Worm (Caenorhabditis elegans) whole organism, young adult: ENCODE results near the gene VM106R.1.

Source experiments
- B0019.2 ChIP-seq: fragments of 200-800 bp; sonication (Bioruptor generic); conservative IDR thresholded peaks from 2 replicates; pipeline ENCODE4 v1.3.6; 2022; ENCODE audit warnings: missing genetic modification reagents, missing genetic modification characterization, missing compliant biosample characterization
- B0336.3 ChIP-seq: fragments of 200-800 bp; sonication (Bioruptor generic); IDR thresholded peaks from 2 replicates; pipeline ENCODE4 v1.3.6; 2022; ENCODE audit warnings: missing genetic modification characterization, missing compliant biosample characterization
- F10E7.11 ChIP-seq: sonication (generic microtip); optimal IDR thresholded peaks from 2 replicates; lab custom pipeline; 2017; ENCODE audit warnings: mild to moderate bottlenecking, missing genetic modification characterization, moderate library complexity, missing compliant biosample characterization
- F23B12.7 ChIP-seq: sonication (generic microtip); optimal IDR thresholded peaks from 2 replicates; lab custom pipeline; 2017; ENCODE audit warnings: missing genetic modification characterization, mild to moderate bottlenecking, missing compliant biosample characterization, antibody characterized with exemption, moderate library complexity; ENCODE audit not compliant: insufficient read depth
- F33H1.4 ChIP-seq: fragments of 200-800 bp; sonication (Bioruptor generic); IDR thresholded peaks from 2 replicates; pipeline ENCODE4 v1.3.6; 2022; ENCODE audit warnings: missing genetic modification reagents, missing genetic modification characterization, missing compliant biosample characterization
- F39B2.1 ChIP-seq: fragments of 200-800 bp; sonication (Bioruptor generic); IDR thresholded peaks from 2 replicates; pipeline ENCODE4 v1.3.6; 2022; ENCODE audit warnings: missing genetic modification reagents, missing genetic modification characterization, missing compliant biosample characterization
- F57A8.1 ChIP-seq: fragments of 200-800 bp; sonication (Bioruptor generic); optimal IDR thresholded peaks from 2 replicates; lab custom pipeline; 2018; ENCODE audit warnings: mild to moderate bottlenecking, missing genetic modification characterization, moderate library complexity, missing compliant biosample characterization
- K12H6.12 ChIP-seq: fragments of 200-800 bp; sonication (Bioruptor generic); optimal IDR thresholded peaks from 2 replicates; lab custom pipeline; 2018; ENCODE audit warnings: mild to moderate bottlenecking, missing genetic modification characterization, missing compliant biosample characterization
- Y53F4B.3 ChIP-seq: fragments of 200-800 bp; sonication (Bioruptor generic); IDR thresholded peaks from 2 replicates; pipeline ENCODE4 v1.3.6; 2022; ENCODE audit warnings: missing genetic modification reagents, missing genetic modification characterization, missing compliant biosample characterization
- Y95B8A.8 ChIP-seq: fragments of 200-800 bp; sonication (Bioruptor generic); IDR thresholded peaks from 2 replicates; pipeline ENCODE4 v1.3.6; 2022; ENCODE audit warnings: missing genetic modification reagents, missing genetic modification characterization, missing compliant biosample characterization
- akir-1 ChIP-seq: fragments of 200-800 bp; sonication (Bioruptor generic); optimal IDR thresholded peaks from 2 replicates; lab custom pipeline; 2018; ENCODE audit warnings: mild to moderate bottlenecking, missing genetic modification characterization, moderate library complexity, missing compliant biosample characterization
- aptf-2 ChIP-seq: fragments of 200-800 bp; sonication (Bioruptor generic); conservative IDR thresholded peaks from 2 replicates; pipeline ENCODE4 v1.3.6; 2022; ENCODE audit warnings: missing genetic modification reagents, missing genetic modification characterization, missing compliant biosample characterization
- aptf-3 ChIP-seq: fragments of 200-800 bp; sonication (Bioruptor generic); IDR thresholded peaks from 2 replicates; pipeline ENCODE4 v1.3.6; 2022; ENCODE audit warnings: missing genetic modification characterization, missing compliant biosample characterization
- attf-3 ChIP-seq: fragments of 200-800 bp; sonication (Bioruptor generic); conservative IDR thresholded peaks from 2 replicates; pipeline ENCODE4 v1.3.6; 2022; ENCODE audit warnings: missing genetic modification reagents, missing genetic modification characterization, missing compliant biosample characterization
- bed-1 ChIP-seq: fragments of 200-800 bp; sonication (Bioruptor generic); IDR thresholded peaks from 2 replicates; pipeline ENCODE4 v1.3.6; 2022; ENCODE audit warnings: missing genetic modification reagents, missing genetic modification characterization, missing compliant biosample characterization
- bed-2 ChIP-seq: fragments of 200-800 bp; sonication (Bioruptor generic); IDR thresholded peaks from 2 replicates; pipeline ENCODE4 v1.3.6; 2022; ENCODE audit warnings: missing genetic modification reagents, missing genetic modification characterization, missing compliant biosample characterization
- cebp-1 ChIP-seq, 2 experiments: fragments of 200-800 bp in 1 of 2; sonication (Bioruptor generic) in 1 of 2; sonication (generic microtip) in 1 of 2; IDR thresholded peaks in 1 of 2; optimal IDR thresholded peaks in 1 of 2; 2 replicates each; pipeline versions ENCODE4 v1.3.6 to Lab custom; 2017 to 2022; ENCODE audit warnings: missing compliant biosample characterization in 2 of 2, missing genetic modification characterization in 2 of 2, mild to moderate bottlenecking in 1 of 2, missing genetic modification reagents in 1 of 2, moderate library complexity in 1 of 2
- ceh-27 ChIP-seq: fragments of 200-800 bp; sonication (Bioruptor generic); optimal IDR thresholded peaks from 2 replicates; lab custom pipeline; 2018; ENCODE audit warnings: mild to moderate bottlenecking, missing genetic modification characterization, moderate library complexity, missing compliant biosample characterization
- ceh-58 ChIP-seq: fragments of 200-800 bp; sonication (Bioruptor generic); IDR thresholded peaks from 2 replicates; pipeline ENCODE4 v1.3.6; 2022; ENCODE audit warnings: missing genetic modification characterization, missing compliant biosample characterization
- ceh-79 ChIP-seq: sonication (generic microtip); optimal IDR thresholded peaks from 2 replicates; lab custom pipeline; 2017; ENCODE audit warnings: mild to moderate bottlenecking, missing genetic modification characterization, missing compliant biosample characterization
- die-1 ChIP-seq: sonication (generic microtip); optimal IDR thresholded peaks from 2 replicates; lab custom pipeline; 2016; ENCODE audit warnings: missing genotype, mild to moderate bottlenecking, missing genetic modification characterization, missing compliant biosample characterization
- dox-1 ChIP-seq: fragments of 200-800 bp; sonication (Bioruptor generic); IDR thresholded peaks from 2 replicates; pipeline ENCODE4 v1.3.6; 2022; ENCODE audit warnings: missing genetic modification reagents, missing genetic modification characterization, missing compliant biosample characterization
- egl-18 ChIP-seq: fragments of 200-800 bp; sonication (Bioruptor generic); IDR thresholded peaks from 2 replicates; pipeline ENCODE4 v1.3.6; 2022; ENCODE audit warnings: missing genetic modification reagents, missing genetic modification characterization, missing compliant biosample characterization
- egrh-3 ChIP-seq: fragments of 200-800 bp; sonication (Bioruptor generic); IDR thresholded peaks from 2 replicates; pipeline ENCODE4 v1.3.6; 2022; ENCODE audit warnings: missing genetic modification reagents, missing genetic modification characterization, missing compliant biosample characterization
- ekl-4 ChIP-seq: fragments of 200-800 bp; sonication (Bioruptor generic); IDR thresholded peaks from 2 replicates; pipeline ENCODE4 v1.3.6; 2022; ENCODE audit warnings: missing genetic modification reagents, missing genetic modification characterization, missing compliant biosample characterization
- hmg-1.2 ChIP-seq: fragments of 200-800 bp; sonication (Bioruptor generic); IDR thresholded peaks from 2 replicates; pipeline ENCODE4 v1.3.6; 2022; ENCODE audit warnings: missing genetic modification reagents, missing genetic modification characterization, missing compliant biosample characterization
- hmg-20 ChIP-seq: fragments of 200-800 bp; sonication (Bioruptor generic); IDR thresholded peaks from 2 replicates; pipeline ENCODE4 v1.3.6; 2022; ENCODE audit warnings: missing genetic modification reagents, missing genetic modification characterization, missing compliant biosample characterization
- lag-1 ChIP-seq: fragments of 200-800 bp; sonication (Bioruptor generic); IDR thresholded peaks from 2 replicates; pipeline ENCODE4 v1.3.6; 2022; ENCODE audit warnings: missing genetic modification reagents, missing genetic modification characterization, missing compliant biosample characterization
- let-526 ChIP-seq: fragments of 200-800 bp; sonication (Bioruptor generic); IDR thresholded peaks from 2 replicates; pipeline ENCODE4 v1.3.6; 2022; ENCODE audit warnings: missing genetic modification reagents, missing genetic modification characterization, missing compliant biosample characterization
- lin-26 ChIP-seq: fragments of 200-800 bp; sonication (Bioruptor generic); IDR thresholded peaks from 2 replicates; pipeline ENCODE4 v1.3.6; 2022; ENCODE audit warnings: missing genetic modification reagents, missing genetic modification characterization, missing compliant biosample characterization
- lir-1 ChIP-seq: fragments of 200-800 bp; sonication (Bioruptor generic); conservative IDR thresholded peaks from 2 replicates; pipeline ENCODE4 v1.3.6; 2022; ENCODE audit warnings: missing genetic modification reagents, missing genetic modification characterization, missing compliant biosample characterization
- madf-6 ChIP-seq: fragments of 200-800 bp; sonication (Bioruptor generic); IDR thresholded peaks from 2 replicates; pipeline ENCODE4 v1.3.6; 2022; ENCODE audit warnings: missing genetic modification reagents, missing genetic modification characterization, missing compliant biosample characterization
- madf-8 ChIP-seq: fragments of 200-800 bp; sonication (Bioruptor generic); conservative IDR thresholded peaks from 2 replicates; pipeline ENCODE4 v1.3.6; 2022; ENCODE audit warnings: missing genetic modification reagents, missing genetic modification characterization, missing compliant biosample characterization
- mcd-1 ChIP-seq: fragments of 200-800 bp; sonication (Bioruptor generic); IDR thresholded peaks from 2 replicates; pipeline ENCODE4 v1.3.6; 2022; ENCODE audit warnings: missing genetic modification reagents, missing genetic modification characterization, missing compliant biosample characterization
- mes-4 ChIP-seq: sonication (generic microtip); optimal IDR thresholded peaks from 2 replicates; lab custom pipeline; 2016; ENCODE audit warnings: missing genotype, missing genetic modification characterization, missing compliant biosample characterization
- nfya-2 ChIP-seq: fragments of 200-800 bp; sonication (Bioruptor generic); IDR thresholded peaks from 2 replicates; pipeline ENCODE4 v1.3.6; 2022; ENCODE audit warnings: missing genetic modification reagents, missing genetic modification characterization, missing compliant biosample characterization
- nfyb-1 ChIP-seq: fragments of 200-800 bp; sonication (Bioruptor generic); IDR thresholded peaks from 2 replicates; pipeline ENCODE4 v1.3.6; 2022; ENCODE audit warnings: missing genetic modification reagents, missing genetic modification characterization, missing compliant biosample characterization
- nhr-120 ChIP-seq: fragments of 200-800 bp; sonication (Bioruptor generic); IDR thresholded peaks from 2 replicates; pipeline ENCODE4 v1.3.6; 2022; ENCODE audit warnings: missing genetic modification characterization, missing compliant biosample characterization
- nhr-179 ChIP-seq: sonication (generic microtip); optimal IDR thresholded peaks from 2 replicates; lab custom pipeline; 2016; ENCODE audit warnings: mild to moderate bottlenecking, missing genetic modification characterization, missing compliant biosample characterization
- nhr-80 ChIP-seq: sonication (generic microtip); optimal IDR thresholded peaks from 2 replicates; lab custom pipeline; 2016; ENCODE audit warnings: missing genetic modification characterization, missing compliant biosample characterization
- pbrm-1 ChIP-seq: fragments of 200-800 bp; sonication (Bioruptor generic); IDR thresholded peaks from 2 replicates; pipeline ENCODE4 v1.3.6; 2022; ENCODE audit warnings: missing genetic modification reagents, missing genetic modification characterization, missing compliant biosample characterization
- rec-8 ChIP-seq, 2 experiments: sonication (generic microtip); optimal IDR thresholded peaks; 2 replicates each; lab custom pipeline; 2016; ENCODE audit warnings: mild to moderate bottlenecking in 2 of 2, missing genetic modification characterization in 2 of 2, missing genetic modification reagents in 2 of 2, missing genotype in 2 of 2, missing biosample characterization in 1 of 2, missing compliant biosample characterization in 1 of 2, moderate library complexity in 1 of 2
- repo-1 ChIP-seq: sonication (generic microtip); optimal IDR thresholded peaks from 2 replicates; lab custom pipeline; 2017; ENCODE audit warnings: mild to moderate bottlenecking, missing genetic modification characterization, missing compliant biosample characterization
- snpc-1.3 ChIP-seq: sonication (generic microtip); optimal IDR thresholded peaks from 2 replicates; lab custom pipeline; 2017; ENCODE audit warnings: missing genetic modification characterization, mild to moderate bottlenecking, missing compliant biosample characterization, antibody characterized with exemption, moderate library complexity, missing genotype, missing genetic modification reagents; ENCODE audit not compliant: insufficient read depth
- ztf-25 ChIP-seq: fragments of 200-800 bp; sonication (Bioruptor generic); IDR thresholded peaks from 2 replicates; pipeline ENCODE4 v1.3.6; 2022; ENCODE audit warnings: missing genetic modification reagents, missing genetic modification characterization, missing compliant biosample characterization
- ztf-3 ChIP-seq: fragments of 200-800 bp; sonication (Bioruptor generic); optimal IDR thresholded peaks from 2 replicates; lab custom pipeline; 2018; ENCODE audit warnings: mild to moderate bottlenecking, missing genetic modification characterization, missing compliant biosample characterization

VM106R.1 gene

ce11 chrII:10829081-10829480, at the start of gene VM106R.1:
TSS of gene VM106R.1 (minus strand) at chrII:10829181.
- TF ChIP-seq attf-3 (GFP tag; lab: Robert Waterston, UW) (no peak), ekl-4 (no peak), hmg-1.2 (GFP tag; lab: Robert Waterston, UW) (no peak), cebp-1 (GFP tag; IDR thresholded peaks at IDR 0.05; lab: Robert Waterston, UW) (no peak), cebp-1 (tag; optimal IDR thresholded peaks at IDR 0.05; lab: Kevin White, UChicago) (no peak), egl-18 (GFP tag; lab: Robert Waterston, UW) (no peak), snpc-1.3 (tag; lab: Kevin White, UChicago) (no peak), bed-1 (GFP tag; lab: Robert Waterston, UW) (no peak), F57A8.1 (no peak), dox-1 (GFP tag; lab: Robert Waterston, UW) (no peak), Y53F4B.3 (GFP tag; lab: Robert Waterston, UW) (no peak)
- TF ChIP-seq, all 124 proteins: peak for 0

- TF ChIP-seq lir-1 (GFP tag; lab: Robert Waterston, UW) (no peak), nhr-179 (tag; lab: Kevin White, UChicago) (no peak), ceh-58 (no peak), die-1 (no peak), attf-3 (GFP tag; lab: Robert Waterston, UW) (no peak), pbrm-1 (no peak), ceh-27 (GFP tag; lab: Kevin White, UChicago) (no peak), madf-6 (GFP tag; lab: Robert Waterston, UW) (no peak), aptf-3 (GFP tag; lab: Robert Waterston, UW) (no peak), ekl-4 (no peak), nfya-2 (GFP tag; lab: Robert Waterston, UW) (no peak), repo-1 (tag; lab: Kevin White, UChicago) (no peak)
These were observed 44.6 kb upstream of the VM106R.1 start, which contains the start of gene orc-2 for ce11 chrII:10873631-10874030. TSS of gene orc-2 (plus strand) at chrII:10873931.

- TF ChIP-seq F23B12.7 = peak; percentile 6
- TF ChIP-seq madf-8 (GFP tag; lab: Robert Waterston, UW) = peak; percentile 39; the same call in 1 of the 2 replicates
- TF ChIP-seq F33H1.4 (GFP tag; lab: Robert Waterston, UW) = peak; percentile 93
- peak; percentile 84 for TF ChIP-seq B0019.2
- no peak for TF ChIP-seq ztf-25 (GFP tag; lab: Robert Waterston, UW)
- no peak for TF ChIP-seq akir-1
- TF ChIP-seq B0336.3 (GFP tag; lab: Robert Waterston, UW) = no peak
- TF ChIP-seq aptf-2 = peak; percentile 71; the same call in 1 of the 2 replicates
- no peak for TF ChIP-seq lag-1 (GFP tag; lab: Robert Waterston, UW)
- TF ChIP-seq lin-26 = no peak
- TF ChIP-seq rec-8 (tag; optimal IDR thresholded peaks at IDR 0.05; lab: Kevin White, UChicago) = no peak
- TF ChIP-seq F10E7.11 (tag; lab: Kevin White, UChicago) = no peak
- TF ChIP-seq F39B2.1 = no peak
- no peak for TF ChIP-seq ceh-79 (tag; lab: Kevin White, UChicago)
- peak; percentile 21 for TF ChIP-seq nhr-80
- TF ChIP-seq egrh-3 (GFP tag; lab: Robert Waterston, UW) = 0 out of 2 replicates have a peak, but pooled peaks have one; percentile 14
- TF ChIP-seq mcd-1 (GFP tag; lab: Robert Waterston, UW) = peak; percentile 67
- TF ChIP-seq bed-2 (GFP tag; lab: Robert Waterston, UW) = 0 out of 2 replicates have a peak, but pooled peaks have one; percentile 56
- 0 out of 2 replicates have a peak, but pooled peaks have one; percentile 64 for TF ChIP-seq let-526
- no peak; the same call in 1 of the 2 replicates for TF ChIP-seq nfyb-1 (GFP tag; lab: Robert Waterston, UW)
- no peak for TF ChIP-seq hmg-20 (GFP tag; lab: Robert Waterston, UW)
- no peak for TF ChIP-seq Y95B8A.8 (GFP tag; lab: Robert Waterston, UW)
- TF ChIP-seq mes-4 (tag; lab: Kevin White, UChicago) = no peak
- TF ChIP-seq nhr-120 = no peak
- peak; percentile 47 for TF ChIP-seq K12H6.12 (tag; lab: Kevin White, UChicago)
- no peak for TF ChIP-seq ztf-3
These were observed 43.6 kb upstream of the VM106R.1 start, which contains the start of the genes cyn-4 and copz-1 for ce11 chrII:10872541-10872940. TSS of gene cyn-4 (minus strand) at chrII:10872611. TSS of gene copz-1 (plus strand) at chrII:10872879.
